Fruit fly (Drosophila melanogaster) whole organism, embryonic: ENCODE data around the gene RpS28b.

Experiments used
- Aef1 ChIP-seq: fragments of 200-800 bp; sonication (Bioruptor generic); IDR thresholded peaks from 3 replicates; pipeline ENCODE4 v1.3.6; 2022; ENCODE audit warnings: missing biosample characterization, missing genetic modification characterization
- Asciz ChIP-seq: fragments of 200-800 bp; sonication (Bioruptor generic); optimal IDR thresholded peaks from 2 replicates; lab custom pipeline; 2017; ENCODE audit warnings: missing biosample characterization, mild to moderate bottlenecking, missing genetic modification characterization, missing genetic modification reagents
- BEAF-32 ChIP-seq: fragments of 200-800 bp; sonication (Bioruptor generic); optimal IDR thresholded peaks from 3 replicates; lab custom pipeline; 2017; ENCODE audit warnings: missing biosample characterization, missing genetic modification characterization, mild to moderate bottlenecking, moderate library complexity, missing genetic modification reagents
- Bgb ChIP-seq: fragments of 200-800 bp; sonication (Bioruptor generic); IDR thresholded peaks from 2 replicates; pipeline ENCODE4 v1.3.6; 2022; ENCODE audit warnings: missing biosample characterization, missing genetic modification characterization; ENCODE audit not compliant: partially characterized antibody
- CG10267 ChIP-seq: fragments of 200-800 bp; sonication (Bioruptor generic); optimal IDR thresholded peaks from 2 replicates; lab custom pipeline; 2018; ENCODE audit warnings: missing biosample characterization, mild to moderate bottlenecking, missing genetic modification characterization, moderate library complexity
- CG11398 ChIP-seq: fragments of 200-800 bp; sonication (Bioruptor generic); optimal IDR thresholded peaks from 2 replicates; lab custom pipeline; 2016; ENCODE audit warnings: missing biosample characterization, missing genetic modification characterization
- CG11560 ChIP-seq: fragments of 200-800 bp; sonication (Bioruptor generic); IDR thresholded peaks from 3 replicates; pipeline ENCODE4 v1.3.6; 2022; ENCODE audit warnings: missing biosample characterization, missing genetic modification characterization
- CG12104 ChIP-seq: fragments of 200-800 bp; sonication (Bioruptor generic); optimal IDR thresholded peaks from 3 replicates; lab custom pipeline; 2016; ENCODE audit warnings: missing biosample characterization, missing genetic modification characterization
- CG12299 ChIP-seq: fragments of 200-800 bp; sonication (Bioruptor generic); optimal IDR thresholded peaks from 2 replicates; lab custom pipeline; 2018; ENCODE audit warnings: missing biosample characterization, mild to moderate bottlenecking, missing genetic modification characterization
- CG1233 ChIP-seq: fragments of 200-800 bp; sonication (Bioruptor generic); optimal IDR thresholded peaks from 4 replicates; lab custom pipeline; 2018; ENCODE audit warnings: missing biosample characterization, mild to moderate bottlenecking, missing genetic modification characterization
- CG15514 ChIP-seq: fragments of 200-800 bp; sonication (Bioruptor generic); optimal IDR thresholded peaks from 3 replicates; lab custom pipeline; 2017; ENCODE audit warnings: missing biosample characterization, missing genetic modification characterization, mild to moderate bottlenecking, moderate library complexity, missing genetic modification reagents
- CG17359 ChIP-seq: fragments of 200-800 bp; sonication (Bioruptor generic); optimal IDR thresholded peaks from 3 replicates; lab custom pipeline; 2018; ENCODE audit warnings: missing biosample characterization, mild to moderate bottlenecking, missing genetic modification characterization, moderate library complexity
- CG17612 ChIP-seq: fragments of 200-800 bp; sonication (Bioruptor generic); IDR thresholded peaks from 2 replicates; pipeline ENCODE4 v1.3.6; 2022; ENCODE audit warnings: missing biosample characterization, missing genetic modification characterization
- CG17829 ChIP-seq: fragments of 200-800 bp; optimal IDR thresholded peaks from 2 replicates; lab custom pipeline; 2019; ENCODE audit warnings: missing biosample characterization, mild to moderate bottlenecking, missing genetic modification characterization, moderate library complexity
- CG1792 ChIP-seq: fragments of 200-800 bp; sonication (Bioruptor generic); optimal IDR thresholded peaks from 2 replicates; lab custom pipeline; 2016; ENCODE audit warnings: missing biosample characterization, missing genetic modification characterization
- CG2678 ChIP-seq: fragments of 200-800 bp; sonication (Bioruptor generic); optimal IDR thresholded peaks from 3 replicates; lab custom pipeline; 2019; ENCODE audit warnings: missing biosample characterization, mild to moderate bottlenecking, missing genetic modification characterization, moderate library complexity
- CG30020 ChIP-seq: fragments of 200-800 bp; optimal IDR thresholded peaks from 2 replicates; lab custom pipeline; 2019; ENCODE audit warnings: missing biosample characterization, mild to moderate bottlenecking, missing genetic modification characterization, moderate library complexity
- CG3847 ChIP-seq: fragments of 200-800 bp; sonication (Bioruptor generic); IDR thresholded peaks from 2 replicates; pipeline ENCODE4 v1.3.6; 2022; ENCODE audit warnings: missing biosample characterization, missing genetic modification characterization
- CG4282 ChIP-seq: fragments of 200-800 bp; sonication (Bioruptor generic); optimal IDR thresholded peaks from 2 replicates; lab custom pipeline; 2016; ENCODE audit warnings: missing biosample characterization, missing genetic modification characterization
- CG4360 ChIP-seq: fragments of 200-800 bp; sonication (Bioruptor generic); IDR thresholded peaks from 2 replicates; pipeline ENCODE4 v1.3.6; 2022; ENCODE audit warnings: missing biosample characterization, missing genetic modification characterization
- CG6689 ChIP-seq: fragments of 200-800 bp; sonication (Bioruptor generic); IDR thresholded peaks from 2 replicates; pipeline ENCODE4 v1.3.6; 2022; ENCODE audit warnings: missing biosample characterization, missing genetic modification characterization
- CG6791 ChIP-seq: fragments of 200-800 bp; sonication (Bioruptor generic); IDR thresholded peaks from 3 replicates; pipeline ENCODE4 v1.3.6; 2022; ENCODE audit warnings: missing biosample characterization, missing genetic modification characterization; ENCODE audit not compliant: partially characterized antibody
- CG8388 ChIP-seq: fragments of 200-800 bp; sonication (Bioruptor generic); optimal IDR thresholded peaks from 2 replicates; lab custom pipeline; 2019; ENCODE audit warnings: missing biosample characterization, mild to moderate bottlenecking, missing genetic modification characterization, moderate library complexity
- CG9437 ChIP-seq: fragments of 200-800 bp; sonication (Bioruptor generic); optimal IDR thresholded peaks from 2 replicates; lab custom pipeline; 2018; ENCODE audit warnings: missing biosample characterization, mild to moderate bottlenecking, missing genetic modification characterization
- CG9876 ChIP-seq: fragments of 200-800 bp; sonication (Bioruptor generic); optimal IDR thresholded peaks from 2 replicates; lab custom pipeline; 2016; ENCODE audit warnings: missing biosample characterization, missing genetic modification characterization
- Dip3 ChIP-seq: fragments of 200-800 bp; sonication (Bioruptor generic); optimal IDR thresholded peaks from 3 replicates; lab custom pipeline; 2016; ENCODE audit warnings: missing biosample characterization, missing genetic modification characterization
- E2f2 ChIP-seq: fragments of 200-800 bp; sonication (Bioruptor generic); IDR thresholded peaks from 2 replicates; pipeline ENCODE4 v1.3.6; 2022; ENCODE audit warnings: missing biosample characterization, missing genetic modification characterization
- H15 ChIP-seq: fragments of 200-800 bp; sonication (Bioruptor generic); IDR thresholded peaks from 3 replicates; pipeline ENCODE4 v1.3.6; 2022; ENCODE audit warnings: missing biosample characterization, missing genetic modification characterization
- Hand ChIP-seq: fragments of 200-800 bp; sonication (Bioruptor generic); optimal IDR thresholded peaks from 2 replicates; lab custom pipeline; 2017; ENCODE audit warnings: mild to moderate bottlenecking, missing biosample characterization, missing genetic modification reagents, missing genetic modification characterization
- Hr51 ChIP-seq, 2 experiments: fragments of 200-800 bp; sonication (Bioruptor generic); optimal IDR thresholded peaks; 2 replicates in 1 of 2; 3 replicates in 1 of 2; lab custom pipeline; 2016 to 2018; ENCODE audit warnings: missing biosample characterization in 2 of 2, missing genetic modification characterization in 2 of 2, mild to moderate bottlenecking in 1 of 2, moderate library complexity in 1 of 2
- Opbp ChIP-seq: fragments of 200-800 bp; sonication (Bioruptor generic); IDR thresholded peaks from 3 replicates; pipeline ENCODE4 v1.3.6; 2022; ENCODE audit warnings: missing biosample characterization, missing genetic modification characterization; ENCODE audit not compliant: partially characterized antibody
- Xrp1 ChIP-seq: fragments of 200-800 bp; sonication (Bioruptor generic); IDR thresholded peaks from 2 replicates; pipeline ENCODE4 v1.3.6; 2022; ENCODE audit warnings: missing biosample characterization, missing genetic modification characterization
- YL-1 ChIP-seq: fragments of 200-800 bp; sonication (Bioruptor generic); optimal IDR thresholded peaks from 3 replicates; lab custom pipeline; 2017; ENCODE audit warnings: missing biosample characterization, mild to moderate bottlenecking, missing genetic modification characterization
- cg ChIP-seq: fragments of 200-800 bp; sonication (Bioruptor generic); optimal IDR thresholded peaks from 3 replicates; lab custom pipeline; 2019; ENCODE audit warnings: missing biosample characterization, mild to moderate bottlenecking, missing genetic modification characterization, moderate library complexity
- dysf ChIP-seq: fragments of 200-800 bp; sonication (Bioruptor generic); IDR thresholded peaks from 3 replicates; pipeline ENCODE4 v1.3.6; 2022; ENCODE audit warnings: missing biosample characterization, missing genetic modification characterization
- eve ChIP-seq, 2 experiments: fragments of >200 bp; optimal IDR thresholded peaks; 2 replicates each; lab custom pipeline; 2017; ENCODE audit warnings: missing biosample characterization in 2 of 2, missing genetic modification characterization in 2 of 2
- grn ChIP-seq: fragments of 200-800 bp; sonication (Bioruptor generic); optimal IDR thresholded peaks from 3 replicates; lab custom pipeline; 2017; ENCODE audit warnings: missing biosample characterization, missing genetic modification characterization
- gro ChIP-seq: fragments of 200-800 bp; sonication (Bioruptor generic); optimal IDR thresholded peaks from 2 replicates; lab custom pipeline; 2016; ENCODE audit warnings: missing biosample characterization, missing genetic modification characterization
- hb ChIP-seq: fragments of 200-800 bp; sonication (Bioruptor generic); IDR thresholded peaks from 3 replicates; pipeline ENCODE4 v1.3.6; 2022; ENCODE audit warnings: missing biosample characterization, missing genetic modification characterization; ENCODE audit not compliant: partially characterized antibody
- inv ChIP-seq: fragments of 200-800 bp; sonication (Bioruptor generic); IDR thresholded peaks from 2 replicates; pipeline ENCODE4 v1.3.6; 2022; ENCODE audit warnings: missing biosample characterization, missing genetic modification characterization; ENCODE audit not compliant: partially characterized antibody
- jigr1 ChIP-seq: fragments of 200-800 bp; sonication (Bioruptor generic); IDR thresholded peaks from 3 replicates; pipeline ENCODE4 v1.3.6; 2022; ENCODE audit warnings: missing biosample characterization, missing genetic modification characterization
- nom ChIP-seq: fragments of 200-800 bp; sonication (Bioruptor generic); optimal IDR thresholded peaks from 2 replicates; lab custom pipeline; 2017; ENCODE audit warnings: missing biosample characterization, missing genetic modification characterization, mild to moderate bottlenecking, moderate library complexity, missing genetic modification reagents
- pita ChIP-seq: fragments of 200-800 bp; sonication (Bioruptor generic); optimal IDR thresholded peaks from 2 replicates; lab custom pipeline; 2017; ENCODE audit warnings: missing biosample characterization, mild to moderate bottlenecking, missing genetic modification characterization
- ranshi ChIP-seq: fragments of 200-800 bp; sonication (Bioruptor generic); IDR thresholded peaks from 2 replicates; pipeline ENCODE4 v1.3.6; 2022; ENCODE audit warnings: missing biosample characterization, missing genetic modification characterization
- sens ChIP-seq: fragments of 200-800 bp; sonication (Bioruptor generic); peaks from one replicate; lab custom pipeline; 2016; ENCODE audit warnings: missing biosample characterization, missing genetic modification characterization
- sim ChIP-seq: fragments of 200-800 bp; sonication (Bioruptor generic); IDR thresholded peaks from 2 replicates; pipeline ENCODE4 v1.3.6; 2022; ENCODE audit warnings: missing biosample characterization, missing genetic modification characterization
- trh ChIP-seq: fragments of 200-800 bp; sonication (Bioruptor generic); optimal IDR thresholded peaks from 2 replicates; lab custom pipeline; 2016; ENCODE audit warnings: missing biosample characterization, missing genetic modification characterization
- wek ChIP-seq: fragments of 200-800 bp; sonication (Bioruptor generic); optimal IDR thresholded peaks from 3 replicates; lab custom pipeline; 2018; ENCODE audit warnings: missing biosample characterization, mild to moderate bottlenecking, missing genetic modification characterization, moderate library complexity
- zen ChIP-seq: fragments of 200-800 bp; sonication (Bioruptor generic); optimal IDR thresholded peaks from 3 replicates; lab custom pipeline; 2018; ENCODE audit warnings: missing biosample characterization, mild to moderate bottlenecking, missing genetic modification characterization, moderate library complexity

RpS28b gene

dm6 chrX:9585359-9586002 is 31.1 kb downstream of the RpS28b start, which contains the start of gene Hex-A (continued):
- TF ChIP-seq CG15514: peak; percentile 90
- peak; percentile 96 for TF ChIP-seq CG12104 (GFP tag; lab: Kevin White, UChicago)
- TF ChIP-seq CG1792 (GFP tag; lab: Kevin White, UChicago): peak; percentile 88
- peak; percentile 96 for TF ChIP-seq CG17359 (tag; lab: Kevin White, UChicago)
- TF ChIP-seq trh (GFP tag; lab: Kevin White, UChicago): peak; percentile 78
- TF ChIP-seq CG10267 (tag; lab: Kevin White, UChicago): peak; percentile 96
- peak; percentile 90 for TF ChIP-seq CG6689
- TF ChIP-seq grn (GFP tag; lab: Kevin White, UChicago): peak; percentile 80
- peak; percentile 72 for TF ChIP-seq sim (GFP tag; lab: Robert Waterston, UW)
- TF ChIP-seq CG9876: peak; percentile 76
- peak; percentile 95 for TF ChIP-seq nom (GFP tag; lab: Kevin White, UChicago)
- peak; percentile 27 for TF ChIP-seq BEAF-32 (GFP tag; lab: Kevin White, UChicago)
- peak; percentile 99 for TF ChIP-seq Hand (GFP tag; lab: Kevin White, UChicago)
- TF ChIP-seq CG8388 (GFP tag; lab: Kevin White, UChicago): peak; percentile 95
- peak; percentile 84 for TF ChIP-seq ranshi
- peak; percentile 98 for TF ChIP-seq CG12299
- TF ChIP-seq Bgb: peak; percentile 54; the same call in 1 of the 2 replicates
- peak; percentile 94 for TF ChIP-seq CG3847
- TF ChIP-seq jigr1 (GFP tag; lab: Robert Waterston, UW): peak; percentile 67; the same call in 2 of the 3 replicates
- peak; percentile 96 for TF ChIP-seq dysf (GFP tag; lab: Robert Waterston, UW)
- TF ChIP-seq E2f2: peak; percentile 77
- peak; percentile 79 for TF ChIP-seq wek (GFP tag; lab: Kevin White, UChicago)
- TF ChIP-seq inv (GFP tag; lab: Robert Waterston, UW): no peak
- TF ChIP-seq eve (GFP tag; optimal IDR thresholded peaks at IDR 0.05; lab: Kevin White, UChicago): peak in 1 of 2 experiments; percentile 100
- peak; percentile 35 for TF ChIP-seq CG4282 (GFP tag; lab: Kevin White, UChicago)
- TF ChIP-seq CG17829: peak; percentile 98
- peak; percentile 96 for TF ChIP-seq CG1233 (GFP tag; lab: Kevin White, UChicago)
- peak; percentile 84 for TF ChIP-seq YL-1
- peak; percentile 90 for TF ChIP-seq zen (tag; lab: Kevin White, UChicago)
- TF ChIP-seq Hr51 (GFP tag; optimal IDR thresholded peaks at IDR 0.05; lab: Kevin White, UChicago): peak; percentile 86 to 99
- TF ChIP-seq CG2678 (tag; lab: Kevin White, UChicago): peak; percentile 99
- peak; percentile 86 for TF ChIP-seq CG11398
- peak; percentile 70 for TF ChIP-seq H15 (GFP tag; lab: Robert Waterston, UW)
- TF ChIP-seq CG17612: peak; percentile 76
- peak; percentile 70 for TF ChIP-seq cg
- TF ChIP-seq CG30020 (tag; lab: Kevin White, UChicago): peak; percentile 84
- peak; percentile 94 for TF ChIP-seq CG9437
- TF ChIP-seq sens (GFP tag; lab: Kevin White, UChicago): peak; percentile 99
- no peak for TF ChIP-seq CG6791
- peak; percentile 37; the same call in 1 of the 2 replicates for TF ChIP-seq CG4360
- TF ChIP-seq Xrp1: peak; percentile 93
- TF ChIP-seq Aef1 (GFP tag; lab: Robert Waterston, UW): peak; percentile 86
- peak; percentile 96 for TF ChIP-seq gro (GFP tag; lab: Kevin White, UChicago)
- no peak for TF ChIP-seq hb (GFP tag; lab: Robert Waterston, UW)
- no peak for TF ChIP-seq pita (GFP tag; lab: Kevin White, UChicago)
- peak; percentile 95 for TF ChIP-seq Dip3 (GFP tag; lab: Kevin White, UChicago)
- TF ChIP-seq CG11560: peak; percentile 56; the same call in 2 of the 3 replicates
- peak; percentile 44; the same call in 1 of the 3 replicates for TF ChIP-seq Opbp
- peak; percentile 97 for TF ChIP-seq Asciz
